Worm (Caenorhabditis elegans) whole organism, mixed stage, embryonic: ENCODE measurements around the gene csn-1.

Experiments
- M03D4.4 ChIP-seq: sonication (generic microtip); optimal IDR thresholded peaks from 2 replicates; lab custom pipeline; 2017; ENCODE audit warnings: mild to moderate bottlenecking, missing genetic modification characterization, missing compliant biosample characterization
- bed-3 ChIP-seq: fragments of 200-800 bp; sonication (Bioruptor generic); optimal IDR thresholded peaks from 3 replicates; lab custom pipeline; 2018; ENCODE audit warnings: mild to moderate bottlenecking, missing genetic modification characterization, moderate library complexity, missing compliant biosample characterization
- blmp-1 ChIP-seq: fragments of 150-350 bp; optimal IDR thresholded peaks from 2 replicates; lab custom pipeline; 2014; ENCODE audit warnings: missing biosample characterization, missing genetic modification characterization
- ceh-39 ChIP-seq: fragments of 150-350 bp; optimal IDR thresholded peaks from 2 replicates; lab custom pipeline; 2014; ENCODE audit warnings: missing biosample characterization, missing genetic modification characterization
- ceh-43 ChIP-seq: fragments of 200-800 bp; sonication (Bioruptor generic); optimal IDR thresholded peaks from 2 replicates; lab custom pipeline; 2018; ENCODE audit warnings: mild to moderate bottlenecking, missing genetic modification characterization, moderate library complexity, missing compliant biosample characterization
- ceh-83 ChIP-seq: fragments of 200-800 bp; sonication (Bioruptor generic); optimal IDR thresholded peaks from 2 replicates; lab custom pipeline; 2018; ENCODE audit warnings: mild to moderate bottlenecking, missing genetic modification characterization, missing compliant biosample characterization
- ces-1 ChIP-seq: fragments of 150-350 bp; optimal IDR thresholded peaks from 2 replicates; lab custom pipeline; 2014; ENCODE audit warnings: missing biosample characterization, missing genetic modification reagents, missing genetic modification characterization
- cnd-1 ChIP-seq: fragments of 200-800 bp; sonication (Bioruptor generic); optimal IDR thresholded peaks from 2 replicates; lab custom pipeline; 2018; ENCODE audit warnings: mild to moderate bottlenecking, missing genetic modification characterization, missing compliant biosample characterization
- drap-1 ChIP-seq: fragments of 200-800 bp; sonication (Bioruptor generic); optimal IDR thresholded peaks from 3 replicates; lab custom pipeline; 2018; ENCODE audit warnings: mild to moderate bottlenecking, missing genetic modification characterization, missing compliant biosample characterization
- elt-1 ChIP-seq: sonication (generic microtip); optimal IDR thresholded peaks from 2 replicates; lab custom pipeline; 2017; ENCODE audit warnings: missing genetic modification characterization, mild to moderate bottlenecking, missing compliant biosample characterization, antibody characterized with exemption, moderate library complexity, borderline replicate concordance; ENCODE audit not compliant: insufficient read depth
- elt-3 ChIP-seq: fragments of 150-350 bp; optimal IDR thresholded peaks from 2 replicates; lab custom pipeline; 2014; ENCODE audit warnings: missing biosample characterization, missing genetic modification characterization
- flh-1 ChIP-seq: fragments of 200-800 bp; sonication (Bioruptor generic); optimal IDR thresholded peaks from 2 replicates; lab custom pipeline; 2018; ENCODE audit warnings: mild to moderate bottlenecking, missing genetic modification characterization, moderate library complexity, missing compliant biosample characterization
- ham-2 ChIP-seq: fragments of 200-800 bp; sonication (Bioruptor generic); optimal IDR thresholded peaks from 2 replicates; lab custom pipeline; 2018; ENCODE audit warnings: mild to moderate bottlenecking, missing genetic modification characterization, missing compliant biosample characterization
- hlh-1 ChIP-seq: fragments of 150-350 bp; optimal IDR thresholded peaks from 2 replicates; lab custom pipeline; 2014; ENCODE audit warnings: missing biosample characterization, missing genetic modification reagents, missing genetic modification characterization
- lin-32 ChIP-seq: fragments of 200-800 bp; sonication (Bioruptor generic); optimal IDR thresholded peaks from 2 replicates; lab custom pipeline; 2018; ENCODE audit warnings: mild to moderate bottlenecking, missing genetic modification characterization, missing compliant biosample characterization
- lsy-2 ChIP-seq: fragments of 150-350 bp; optimal IDR thresholded peaks from 2 replicates; lab custom pipeline; 2014; ENCODE audit warnings: missing biosample characterization, missing genetic modification characterization
- mab-5 ChIP-seq: fragments of 150-350 bp; optimal IDR thresholded peaks from 2 replicates; lab custom pipeline; 2014; ENCODE audit warnings: missing biosample characterization, missing genetic modification characterization
- mep-1 ChIP-seq: fragments of 150-350 bp; optimal IDR thresholded peaks from 2 replicates; lab custom pipeline; 2017; ENCODE audit warnings: missing biosample characterization, missing genetic modification reagents, missing genetic modification characterization, inconsistent platforms
- nhr-12 ChIP-seq: fragments of 150-350 bp; optimal IDR thresholded peaks from 2 replicates; lab custom pipeline; 2014; ENCODE audit warnings: missing biosample characterization, missing genetic modification characterization
- nhr-2 ChIP-seq: fragments of 150-350 bp; optimal IDR thresholded peaks from 2 replicates; lab custom pipeline; 2014; ENCODE audit warnings: missing biosample characterization, missing genetic modification characterization
- nhr-237 ChIP-seq: fragments of 150-350 bp; optimal IDR thresholded peaks from 2 replicates; lab custom pipeline; 2014; ENCODE audit warnings: missing biosample characterization, missing genetic modification characterization
- nhr-28 ChIP-seq: fragments of 150-350 bp; optimal IDR thresholded peaks from 2 replicates; lab custom pipeline; 2014; ENCODE audit warnings: missing biosample characterization, missing genetic modification characterization
- nhr-76 ChIP-seq: sonication (generic microtip); optimal IDR thresholded peaks from 2 replicates; lab custom pipeline; 2017; ENCODE audit warnings: missing biosample characterization, missing genetic modification characterization
- pha-4 ChIP-seq: fragments of 150-350 bp; optimal IDR thresholded peaks from 2 replicates; lab custom pipeline; 2018; ENCODE audit warnings: missing biosample characterization, missing genetic modification reagents, missing genetic modification characterization
- sem-2 ChIP-seq: fragments of 200-800 bp; sonication (Bioruptor generic); optimal IDR thresholded peaks from 2 replicates; lab custom pipeline; 2018; ENCODE audit warnings: mild to moderate bottlenecking, missing genetic modification characterization, missing compliant biosample characterization
- snpc-4 ChIP-seq: fragments of 150-350 bp; optimal IDR thresholded peaks from 2 replicates; lab custom pipeline; 2014; ENCODE audit warnings: missing biosample characterization, missing genetic modification characterization
- sptf-1 ChIP-seq: sonication (generic microtip); optimal IDR thresholded peaks from 2 replicates; lab custom pipeline; 2017; ENCODE audit warnings: mild to moderate bottlenecking, missing genetic modification characterization, moderate library complexity, missing compliant biosample characterization
- tbx-8 ChIP-seq: fragments of 200-800 bp; sonication (Bioruptor generic); optimal IDR thresholded peaks from 2 replicates; lab custom pipeline; 2018; ENCODE audit warnings: mild to moderate bottlenecking, missing genetic modification characterization, moderate library complexity, missing compliant biosample characterization
- unc-120 ChIP-seq: sonication (generic microtip); optimal IDR thresholded peaks from 2 replicates; lab custom pipeline; 2017; ENCODE audit warnings: missing genetic modification characterization, missing compliant biosample characterization; ENCODE audit not compliant: poor library complexity, severe bottlenecking
- unc-39 ChIP-seq: fragments of 150-350 bp; optimal IDR thresholded peaks from 2 replicates; lab custom pipeline; 2014; ENCODE audit warnings: missing biosample characterization, missing genetic modification characterization
- unc-62 ChIP-seq: fragments of 150-350 bp; optimal IDR thresholded peaks from 2 replicates; lab custom pipeline; 2014; ENCODE audit warnings: missing biosample characterization, missing genetic modification reagents, missing genetic modification characterization
- zip-8 ChIP-seq: fragments of 150-350 bp; optimal IDR thresholded peaks from 2 replicates; lab custom pipeline; 2014; ENCODE audit warnings: missing biosample characterization, missing genetic modification characterization
- ztf-11 ChIP-seq: fragments of 150-350 bp; optimal IDR thresholded peaks from 2 replicates; lab custom pipeline; 2014; ENCODE audit warnings: missing biosample characterization, missing genetic modification characterization

Gene csn-1

ce11 chrV:17859519-17859918 lies 10.9 kb downstream of the csn-1 start:
- no peak for TF ChIP-seq unc-62 (GFP tag; lab: Kevin White, UChicago)
- TF ChIP-seq, all 35 proteins: peak for 0

ce11 chrV:17859065-17859464 lies 11.4 kb downstream of the csn-1 start:
- TF ChIP-seq pha-4 (tag; lab: Kevin White, UChicago): no peak

DNA sequence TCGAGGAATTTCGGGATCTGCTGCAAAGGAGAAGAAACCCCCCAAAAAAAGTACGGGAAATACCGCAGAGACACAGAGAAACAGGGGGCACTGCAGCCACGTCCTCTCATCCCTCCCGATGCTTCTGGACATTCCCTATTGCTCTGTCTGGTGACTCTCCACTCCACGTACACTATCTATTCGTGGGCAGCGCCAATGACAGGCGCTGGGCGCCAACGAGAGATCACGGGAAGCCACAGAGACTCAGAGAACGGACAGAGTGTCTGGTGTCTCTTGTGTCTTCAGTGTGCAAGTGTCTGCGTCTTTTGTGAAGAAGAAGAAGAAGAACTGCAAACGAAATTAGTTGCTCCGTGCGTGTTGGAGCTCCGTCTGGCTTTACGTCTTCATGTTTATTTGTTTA lies 12.6 kb downstream of the csn-1 start:
- TF ChIP-seq elt-1 (no peak), sptf-1 (tag; lab: Kevin White, UChicago) (no peak), lin-32 (GFP tag; lab: Kevin White, UChicago) (no peak), unc-39 (no peak), tbx-8 (GFP tag; lab: Kevin White, UChicago) (no peak), mep-1 (tag; lab: Kevin White, UChicago) (no peak), blmp-1 (no peak), nhr-28 (tag; lab: Kevin White, UChicago) (no peak), unc-62 (GFP tag; lab: Kevin White, UChicago) (peak; percentile 73), bed-3 (GFP tag; lab: Kevin White, UChicago) (no peak), hlh-1 (tag; lab: Kevin White, UChicago) (peak; percentile 82), nhr-12 (tag; lab: Kevin White, UChicago) (no peak), cnd-1 (tag; lab: Kevin White, UChicago) (no peak), lsy-2 (peak; percentile 44), drap-1 (GFP tag; lab: Kevin White, UChicago) (peak; percentile 78), ham-2 (GFP tag; lab: Kevin White, UChicago) (peak; percentile 42), sem-2 (GFP tag; lab: Kevin White, UChicago) (no peak), M03D4.4 (tag; lab: Kevin White, UChicago) (no peak), mab-5 (tag; lab: Kevin White, UChicago) (no peak), ceh-43 (GFP tag; lab: Kevin White, UChicago) (no peak), nhr-76 (tag; lab: Kevin White, UChicago) (no peak), pha-4 (tag; lab: Kevin White, UChicago) (peak; percentile 37), ces-1 (GFP tag; lab: Kevin White, UChicago) (peak; percentile 98), nhr-2 (tag; lab: Kevin White, UChicago) (no peak), ztf-11 (tag; lab: Kevin White, UChicago) (no peak), flh-1 (no peak), elt-3 (no peak), unc-120 (tag; lab: Kevin White, UChicago) (peak; percentile 86), ceh-39 (no peak), nhr-237 (peak; percentile 74), ceh-83 (GFP tag; lab: Kevin White, UChicago) (no peak)

- TF ChIP-seq elt-3 (no peak), pha-4 (tag; lab: Kevin White, UChicago) (no peak), drap-1 (GFP tag; lab: Kevin White, UChicago) (no peak), ceh-43 (GFP tag; lab: Kevin White, UChicago) (no peak), M03D4.4 (tag; lab: Kevin White, UChicago) (no peak), nhr-12 (tag; lab: Kevin White, UChicago) (no peak), ces-1 (GFP tag; lab: Kevin White, UChicago) (no peak), snpc-4 (tag; lab: Kevin White, UChicago) (no peak), lsy-2 (no peak), mab-5 (tag; lab: Kevin White, UChicago) (no peak)
Observed at ce11 chrV:17855889-17856288, 14.6 kb downstream of the csn-1 start, which contains the start of gene tcc-1. tcc-1 (minus strand) TSS chrV:17855989.

ce11 chrV:17845370-17845967 lies 25.0 kb downstream of the csn-1 start:
- TF ChIP-seq ceh-39: no peak
- TF ChIP-seq ces-1 (GFP tag; lab: Kevin White, UChicago): no peak
- TF ChIP-seq zip-8: peak; percentile 100
- TF ChIP-seq hlh-1 (tag; lab: Kevin White, UChicago): no peak
